Worm (Caenorhabditis elegans) whole organism, L1 larva: Measurements from ENCODE around the gene C08F8.15.
"Not testable (repeated sequence)": the region's sequence is repeated elsewhere in the genome, so short reads cannot be mapped to it uniquely, and the experiment has no call there.

ENCODE experiments used
- efl-3 ChIP-seq: fragments of 200-800 bp; sonication (Bioruptor generic); optimal IDR thresholded peaks from 2 replicates; lab custom pipeline; 2018; ENCODE audit warnings: mild to moderate bottlenecking, missing genetic modification characterization, missing compliant biosample characterization
- egl-13 ChIP-seq: sonication (generic microtip); optimal IDR thresholded peaks from 2 replicates; lab custom pipeline; 2016; ENCODE audit warnings: missing genotype, missing genetic modification reagents, missing genetic modification characterization, missing compliant biosample characterization
- egl-27 ChIP-seq, 2 experiments: fragments of 150-350 bp in 1 of 2; sonication (generic microtip); optimal IDR thresholded peaks; 3 replicates each; lab custom pipeline; 2017 to 2018; ENCODE audit warnings: missing biosample characterization in 2 of 2, missing genetic modification characterization in 2 of 2, missing genetic modification reagents in 2 of 2
- grh-1 ChIP-seq: fragments of 200-800 bp; sonication (Bioruptor generic); IDR thresholded peaks from 2 replicates; pipeline ENCODE4 v1.3.6; 2022; ENCODE audit warnings: missing genetic modification reagents, missing genetic modification characterization, missing compliant biosample characterization
- mab-9 ChIP-seq: fragments of 200-800 bp; sonication (Bioruptor generic); IDR thresholded peaks from 2 replicates; pipeline ENCODE4 v1.3.6; 2022; ENCODE audit warnings: missing genetic modification reagents, missing genetic modification characterization, missing compliant biosample characterization
- mdl-1 ChIP-seq, 2 experiments: fragments of 150-350 bp; optimal IDR thresholded peaks; 2 replicates each; lab custom pipeline; 2014 to 2017; ENCODE audit warnings: missing biosample characterization in 2 of 2, missing genetic modification characterization in 2 of 2, inconsistent platforms in 1 of 2
- nhr-28 ChIP-seq: fragments of 150-350 bp; optimal IDR thresholded peaks from 2 replicates; lab custom pipeline; 2014; ENCODE audit warnings: missing biosample characterization, missing genetic modification characterization
- nhr-76 ChIP-seq: sonication (generic microtip); optimal IDR thresholded peaks from 2 replicates; lab custom pipeline; 2017; ENCODE audit warnings: missing biosample characterization, missing genetic modification characterization
- snpc-4 ChIP-seq: fragments of 150-350 bp; optimal IDR thresholded peaks from 2 replicates; lab custom pipeline; 2014; ENCODE audit warnings: missing biosample characterization, missing genetic modification characterization

DNA sequence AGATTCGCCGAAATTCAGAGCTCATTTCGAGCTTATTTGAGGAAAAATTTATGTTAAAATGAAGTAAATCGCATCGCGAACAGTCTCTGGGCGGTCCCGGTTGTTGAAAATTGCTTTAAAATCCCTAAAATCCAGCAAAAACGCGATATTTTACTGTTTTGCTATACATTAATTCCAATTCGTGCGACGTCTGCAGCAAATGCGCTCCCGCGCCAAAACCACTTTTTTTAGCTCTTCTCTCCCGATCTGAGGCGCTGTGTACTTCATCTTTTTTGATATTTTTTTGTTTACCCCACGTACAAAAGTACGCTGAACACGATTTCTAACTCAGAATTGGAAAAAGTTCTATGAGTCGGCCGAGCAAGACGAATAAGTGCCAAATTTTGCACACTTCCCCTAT lies 38.4 kb upstream of the C08F8.15 start, which contains the start of gene R07H5.16:
- TF ChIP-seq efl-3; snpc-4; nhr-76 (tag; lab: Kevin White, UChicago); grh-1 (GFP tag; lab: Robert Waterston, UW); mdl-1 (tag; optimal IDR thresholded peaks at IDR 0.05; lab: Kevin White, UChicago); nhr-28 (tag; lab: Kevin White, UChicago); egl-27 (tag; optimal IDR thresholded peaks at IDR 0.05; lab: Kevin White, UChicago); mab-9 (GFP tag; lab: Robert Waterston, UW); egl-13 (tag; lab: Kevin White, UChicago): not testable (repeated sequence)
